Worm (Caenorhabditis elegans) whole organism, L2 larva: ENCODE measurements around the gene yju-2.
A peak's percentile ranks its signal among the peaks of the same experiment; 100 is the strongest.

Experiments used
- C34F6.9 ChIP-seq: fragments of 150-350 bp; optimal IDR thresholded peaks from 2 replicates; lab custom pipeline; 2014; ENCODE audit warnings: missing biosample characterization, missing genetic modification characterization
- F13H6.1 ChIP-seq: sonication (generic microtip); optimal IDR thresholded peaks from 2 replicates; lab custom pipeline; 2016; ENCODE audit warnings: missing genetic modification characterization, missing compliant biosample characterization
- R02D3.7 ChIP-seq: fragments of 150-350 bp; optimal IDR thresholded peaks from 2 replicates; lab custom pipeline; 2014; ENCODE audit warnings: missing biosample characterization, missing genetic modification characterization
- Y55F3AM.14 ChIP-seq: fragments of 200-800 bp; sonication (Bioruptor generic); optimal IDR thresholded peaks from 2 replicates; lab custom pipeline; 2018; ENCODE audit warnings: mild to moderate bottlenecking, missing genetic modification characterization, missing compliant biosample characterization
- ZK546.5 ChIP-seq: sonication (generic microtip); optimal IDR thresholded peaks from 2 replicates; lab custom pipeline; 2017; ENCODE audit warnings: missing biosample characterization, missing genetic modification characterization
- alr-1 ChIP-seq: fragments of 150-350 bp; optimal IDR thresholded peaks from 2 replicates; lab custom pipeline; 2014; ENCODE audit warnings: missing biosample characterization, missing genetic modification characterization
- aly-2 ChIP-seq: fragments of 150-350 bp; optimal IDR thresholded peaks from 2 replicates; lab custom pipeline; 2014; ENCODE audit warnings: missing biosample characterization, missing genetic modification characterization
- blmp-1 ChIP-seq: sonication (generic microtip); optimal IDR thresholded peaks from 2 replicates; lab custom pipeline; 2017; ENCODE audit warnings: missing genetic modification characterization, mild to moderate bottlenecking, missing compliant biosample characterization, antibody characterized with exemption, moderate library complexity; ENCODE audit not compliant: insufficient read depth
- ceh-82 ChIP-seq: fragments of 150-350 bp; optimal IDR thresholded peaks from 2 replicates; lab custom pipeline; 2014; ENCODE audit warnings: missing biosample characterization, missing genetic modification characterization
- crh-2 ChIP-seq: sonication (generic microtip); optimal IDR thresholded peaks from 2 replicates; lab custom pipeline; 2017; ENCODE audit warnings: missing biosample characterization, missing genetic modification characterization
- dmd-4 ChIP-seq: sonication (generic microtip); optimal IDR thresholded peaks from 2 replicates; lab custom pipeline; 2017; ENCODE audit warnings: missing biosample characterization, missing genetic modification characterization
- egl-27 ChIP-seq: sonication (generic microtip); optimal IDR thresholded peaks from 3 replicates; lab custom pipeline; 2017; ENCODE audit warnings: missing biosample characterization, missing genetic modification reagents, missing genetic modification characterization
- elt-1 ChIP-seq: fragments of 150-350 bp; optimal IDR thresholded peaks from 2 replicates; lab custom pipeline; 2014; ENCODE audit warnings: missing biosample characterization, missing genetic modification characterization
- fos-1 ChIP-seq: fragments of 150-350 bp; optimal IDR thresholded peaks from 2 replicates; lab custom pipeline; 2014; ENCODE audit warnings: missing biosample characterization, missing genetic modification characterization
- gmeb-1 ChIP-seq: fragments of 150-350 bp; optimal IDR thresholded peaks from 2 replicates; lab custom pipeline; 2014; ENCODE audit warnings: missing biosample characterization, missing genetic modification characterization
- lin-11 ChIP-seq: fragments of 150-350 bp; sonication (generic microtip); optimal IDR thresholded peaks from 2 replicates; lab custom pipeline; 2014; ENCODE audit warnings: missing biosample characterization, missing genetic modification characterization, inconsistent platforms, mixed read lengths
- lin-13 ChIP-seq: fragments of 150-350 bp; optimal IDR thresholded peaks from 2 replicates; lab custom pipeline; 2014; ENCODE audit warnings: missing biosample characterization, missing genetic modification reagents, missing genetic modification characterization
- lin-39 ChIP-seq: fragments of 150-350 bp; optimal IDR thresholded peaks from 2 replicates; lab custom pipeline; 2014; ENCODE audit warnings: missing biosample characterization, missing genetic modification reagents, missing genetic modification characterization
- lsy-2 ChIP-seq, 2 experiments: fragments of 150-350 bp in 1 of 2; sonication (generic microtip) in 1 of 2; optimal IDR thresholded peaks; 2 replicates each; lab custom pipeline; 2014 to 2017; ENCODE audit warnings: missing biosample characterization in 2 of 2, missing genetic modification characterization in 2 of 2
- mab-5 ChIP-seq: fragments of 150-350 bp; optimal IDR thresholded peaks from 2 replicates; lab custom pipeline; 2014; ENCODE audit warnings: missing biosample characterization, missing genetic modification characterization
- mbf-1 ChIP-seq: sonication (generic microtip); optimal IDR thresholded peaks from 2 replicates; lab custom pipeline; 2017; ENCODE audit warnings: missing biosample characterization, missing genetic modification characterization
- mdl-1 ChIP-seq, 2 experiments: fragments of 150-350 bp in 1 of 2; sonication (generic microtip) in 1 of 2; optimal IDR thresholded peaks; 2 replicates each; lab custom pipeline; 2017; ENCODE audit warnings: missing biosample characterization in 2 of 2, missing genetic modification characterization in 2 of 2
- nhr-10 ChIP-seq: sonication (generic microtip); optimal IDR thresholded peaks from 2 replicates; lab custom pipeline; 2017; ENCODE audit warnings: missing biosample characterization, missing genetic modification characterization
- nhr-12 ChIP-seq: fragments of 150-350 bp; optimal IDR thresholded peaks from 2 replicates; lab custom pipeline; 2014; ENCODE audit warnings: missing biosample characterization, missing genetic modification characterization
- nhr-129 ChIP-seq: fragments of 150-350 bp; optimal IDR thresholded peaks from 2 replicates; lab custom pipeline; 2014; ENCODE audit warnings: missing biosample characterization, missing genetic modification characterization
- nhr-21 ChIP-seq: fragments of 150-350 bp; optimal IDR thresholded peaks from 2 replicates; lab custom pipeline; 2014; ENCODE audit warnings: missing biosample characterization, missing genetic modification characterization
- nhr-23 ChIP-seq: fragments of 150-350 bp; optimal IDR thresholded peaks from 2 replicates; lab custom pipeline; 2014; ENCODE audit warnings: missing biosample characterization, missing genetic modification reagents, missing genetic modification characterization
- nhr-237 ChIP-seq: fragments of 150-350 bp; optimal IDR thresholded peaks from 2 replicates; lab custom pipeline; 2014; ENCODE audit warnings: missing biosample characterization, missing genetic modification characterization
- nhr-25 ChIP-seq: fragments of 150-350 bp; sonication (generic microtip); optimal IDR thresholded peaks from 3 replicates; lab custom pipeline; 2014; ENCODE audit warnings: missing biosample characterization, missing genetic modification characterization
- nhr-6 ChIP-seq: fragments of 150-350 bp; optimal IDR thresholded peaks from 2 replicates; lab custom pipeline; 2014; ENCODE audit warnings: missing biosample characterization, missing genetic modification characterization
- nhr-77 ChIP-seq: fragments of 150-350 bp; optimal IDR thresholded peaks from 2 replicates; lab custom pipeline; 2014; ENCODE audit warnings: missing biosample characterization, missing genetic modification characterization
- peb-1 ChIP-seq: fragments of 150-350 bp; optimal IDR thresholded peaks from 2 replicates; lab custom pipeline; 2014; ENCODE audit warnings: missing biosample characterization, missing genetic modification characterization
- sem-4 ChIP-seq: fragments of 150-350 bp; optimal IDR thresholded peaks from 2 replicates; lab custom pipeline; 2014; ENCODE audit warnings: missing biosample characterization, missing genetic modification reagents, missing genetic modification characterization
- sma-9 ChIP-seq, 2 experiments: fragments of 150-350 bp in 1 of 2; sonication (generic microtip) in 1 of 2; optimal IDR thresholded peaks; 2 replicates each; lab custom pipeline; 2014 to 2016; ENCODE audit warnings: missing genetic modification characterization in 2 of 2, mild to moderate bottlenecking in 1 of 2, missing biosample characterization in 1 of 2, missing compliant biosample characterization in 1 of 2, missing genetic modification reagents in 1 of 2, moderate library complexity in 1 of 2
- snpc-4 ChIP-seq: fragments of 150-350 bp; optimal IDR thresholded peaks from 2 replicates; lab custom pipeline; 2014; ENCODE audit warnings: missing biosample characterization, missing genetic modification characterization
- unc-55 ChIP-seq: fragments of 150-350 bp; sonication (generic microtip); optimal IDR thresholded peaks from 3 replicates; lab custom pipeline; 2014; ENCODE audit warnings: missing biosample characterization, missing genetic modification reagents, missing genetic modification characterization
- zag-1 ChIP-seq: fragments of 150-350 bp; optimal IDR thresholded peaks from 2 replicates; lab custom pipeline; 2014; ENCODE audit warnings: missing biosample characterization, missing genetic modification characterization
- ztf-1 ChIP-seq: fragments of 200-800 bp; sonication (Bioruptor generic); conservative IDR thresholded peaks from 2 replicates; pipeline ENCODE4 v1.3.6; 2022; ENCODE audit warnings: missing genetic modification characterization, missing compliant biosample characterization
- ztf-11 ChIP-seq: sonication (generic microtip); optimal IDR thresholded peaks from 2 replicates; lab custom pipeline; 2017; ENCODE audit warnings: missing biosample characterization, missing genetic modification characterization
- ztf-4 ChIP-seq: fragments of 150-350 bp; optimal IDR thresholded peaks from 2 replicates; lab custom pipeline; 2014; ENCODE audit warnings: missing biosample characterization, missing genetic modification characterization

Gene yju-2

ce11 chrIII:7162065-7162762 is 21.9 kb upstream of the yju-2 start, which contains the start of the genes syf-2 and K04G7.1 (continued):
- peak in 1 of 2 experiments; percentile 67 for TF ChIP-seq mdl-1 (tag; optimal IDR thresholded peaks at IDR 0.05; lab: Kevin White, UChicago)
- TF ChIP-seq ceh-82 (tag; lab: Kevin White, UChicago) = no peak
- peak; percentile 83 for TF ChIP-seq sma-9 (GFP tag; optimal IDR thresholded peaks at IDR 0.05; lab: Kevin White, UChicago)
- TF ChIP-seq sma-9 (tag; optimal IDR thresholded peaks at IDR 0.05; lab: Kevin White, UChicago) = no peak
- no peak for TF ChIP-seq dmd-4 (tag; lab: Kevin White, UChicago)
- no peak for TF ChIP-seq aly-2 (tag; lab: Kevin White, UChicago)
- no peak for TF ChIP-seq nhr-237 (tag; lab: Kevin White, UChicago)
- peak; percentile 19 for TF ChIP-seq R02D3.7 (tag; lab: Kevin White, UChicago)

- TF ChIP-seq peb-1 (tag; lab: Kevin White, UChicago) (no peak), ztf-1 (GFP tag; lab: Robert Waterston, UW) (no peak), blmp-1 (tag; lab: Kevin White, UChicago) (no peak), nhr-77 (tag; lab: Kevin White, UChicago) (no peak), mdl-1 (tag; optimal IDR thresholded peaks at IDR 0.05; lab: Kevin White, UChicago) (no peak)
Measured at ce11 chrIII:7165276-7165675, 18.9 kb upstream of the yju-2 start.

- TF ChIP-seq lin-13 (GFP tag; lab: Kevin White, UChicago) (no peak), ztf-11 (no peak), blmp-1 (tag; lab: Kevin White, UChicago) (peak; percentile 71), mdl-1 (tag; optimal IDR thresholded peaks at IDR 0.05; lab: Kevin White, UChicago) (peak in 1 of 2 experiments; percentile 21), sma-9 (GFP tag; optimal IDR thresholded peaks at IDR 0.05; lab: Kevin White, UChicago) (peak; percentile 73), sma-9 (tag; optimal IDR thresholded peaks at IDR 0.05; lab: Kevin White, UChicago) (no peak), C34F6.9 (tag; lab: Kevin White, UChicago) (peak; percentile 80), mab-5 (tag; lab: Kevin White, UChicago) (no peak), lsy-2 (tag; optimal IDR thresholded peaks at IDR 0.05; lab: Kevin White, UChicago) (peak in 1 of 2 experiments; percentile 50), nhr-25 (tag; lab: Kevin White, UChicago) (no peak), sem-4 (tag; lab: Kevin White, UChicago) (no peak), ztf-1 (GFP tag; lab: Robert Waterston, UW) (no peak), peb-1 (tag; lab: Kevin White, UChicago) (no peak), nhr-129 (peak; percentile 76), nhr-77 (tag; lab: Kevin White, UChicago) (no peak), F13H6.1 (peak; percentile 51), crh-2 (tag; lab: Kevin White, UChicago) (peak; percentile 87), gmeb-1 (tag; lab: Kevin White, UChicago) (peak; percentile 52), egl-27 (tag; lab: Kevin White, UChicago) (peak; percentile 43), nhr-6 (tag; lab: Kevin White, UChicago) (no peak), nhr-21 (tag; lab: Kevin White, UChicago) (no peak), unc-55 (GFP tag; lab: Kevin White, UChicago) (peak; percentile 57), fos-1 (tag; lab: Kevin White, UChicago) (peak; percentile 95), ztf-4 (no peak), snpc-4 (tag; lab: Kevin White, UChicago) (no peak), ZK546.5 (tag; lab: Kevin White, UChicago) (no peak)
Measured at ce11 chrIII:7165816-7166229, 18.3 kb upstream of the yju-2 start.

- TF ChIP-seq nhr-12 (no peak), lin-11 (tag; lab: Kevin White, UChicago) (peak; percentile 63), sma-9 (GFP tag; optimal IDR thresholded peaks at IDR 0.05; lab: Kevin White, UChicago) (peak; percentile 13), sma-9 (tag; optimal IDR thresholded peaks at IDR 0.05; lab: Kevin White, UChicago) (no peak), blmp-1 (tag; lab: Kevin White, UChicago) (no peak), mab-5 (tag; lab: Kevin White, UChicago) (peak; percentile 16), nhr-10 (tag; lab: Kevin White, UChicago) (no peak), elt-1 (tag; lab: Kevin White, UChicago) (no peak), crh-2 (tag; lab: Kevin White, UChicago) (peak; percentile 71), nhr-23 (tag; lab: Kevin White, UChicago) (no peak), zag-1 (peak; percentile 62), unc-55 (GFP tag; lab: Kevin White, UChicago) (peak; percentile 82), alr-1 (tag; lab: Kevin White, UChicago) (no peak), Y55F3AM.14 (GFP tag; lab: Kevin White, UChicago) (no peak), nhr-129 (peak; percentile 76), fos-1 (tag; lab: Kevin White, UChicago) (peak; percentile 58), nhr-77 (tag; lab: Kevin White, UChicago) (no peak), lin-39 (tag; lab: Kevin White, UChicago) (no peak), ZK546.5 (tag; lab: Kevin White, UChicago) (no peak), ceh-82 (tag; lab: Kevin White, UChicago) (no peak), mbf-1 (no peak), dmd-4 (tag; lab: Kevin White, UChicago) (no peak), sem-4 (tag; lab: Kevin White, UChicago) (no peak), snpc-4 (tag; lab: Kevin White, UChicago) (no peak), egl-27 (tag; lab: Kevin White, UChicago) (peak; percentile 74), ztf-11 (no peak)
Measured at ce11 chrIII:7166664-7167567, 17.2 kb upstream of the yju-2 start.
